Worm (Caenorhabditis elegans): ENCODE measurements around the gene Y9C12A.1.

DNA sequence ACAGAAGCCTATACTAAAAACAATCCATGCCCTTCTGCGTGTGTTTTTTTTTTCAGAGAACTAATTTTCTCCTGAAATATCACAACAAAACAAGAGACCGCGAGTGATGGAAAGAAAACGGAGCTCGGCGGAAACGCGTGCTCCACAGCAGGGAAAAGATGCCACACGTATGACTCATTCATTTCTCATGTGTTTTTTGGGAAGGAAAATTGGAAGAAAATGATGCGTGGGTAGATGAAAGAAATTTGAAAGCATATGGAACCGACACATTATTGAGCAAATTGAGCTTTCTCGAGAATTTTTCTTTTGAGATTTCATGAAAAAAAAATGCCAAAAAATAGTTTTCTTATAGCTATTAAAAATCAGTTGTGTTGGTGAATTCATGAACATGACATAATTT lies 43.7 kb upstream of the Y9C12A.1 start:
- TF ChIP-seq unc-39 (tag; optimal IDR thresholded peaks at IDR 0.05) (no peak), bed-3 (GFP tag; optimal IDR thresholded peaks at IDR 0.05) (no peak), nhr-237 (tag; optimal IDR thresholded peaks at IDR 0.05) (no peak), sem-2 (GFP tag; optimal IDR thresholded peaks at IDR 0.05) (no peak), lin-13 (tag; optimal IDR thresholded peaks at IDR 0.05) (no peak)
